Fruit fly (Drosophila melanogaster) whole organism, embryonic: ENCODE measurements around the gene gogo.
A peak's percentile ranks its signal among the peaks of the same experiment; 100 is the strongest.

Experiments used
- ATbp ChIP-seq: fragments of 200-800 bp; sonication (Bioruptor generic); optimal IDR thresholded peaks from 2 replicates; lab custom pipeline; 2017; ENCODE audit warnings: missing biosample characterization, mild to moderate bottlenecking, missing genetic modification characterization, missing genetic modification reagents
- B-H1 ChIP-seq: fragments of 200-800 bp; sonication (Bioruptor generic); IDR thresholded peaks from 3 replicates; pipeline ENCODE4 v1.3.6; 2022; ENCODE audit warnings: missing biosample characterization, missing genetic modification characterization
- C15 ChIP-seq: fragments of 200-800 bp; sonication (Bioruptor generic); IDR thresholded peaks from 3 replicates; pipeline ENCODE4 v1.3.6; 2022; ENCODE audit warnings: missing biosample characterization, missing genetic modification characterization
- CG10959 ChIP-seq: fragments of 200-800 bp; sonication (Bioruptor generic); IDR thresholded peaks from 2 replicates; pipeline ENCODE4 v1.3.6; 2022; ENCODE audit warnings: missing biosample characterization, missing genetic modification characterization
- CG11723 ChIP-seq: fragments of 200-800 bp; sonication (Bioruptor generic); optimal IDR thresholded peaks from 2 replicates; lab custom pipeline; 2017; ENCODE audit warnings: missing biosample characterization, mild to moderate bottlenecking, missing genetic modification characterization
- CG12659 ChIP-seq: fragments of 200-800 bp; sonication (Bioruptor generic); optimal IDR thresholded peaks from 3 replicates; lab custom pipeline; 2017; ENCODE audit warnings: mild to moderate bottlenecking, missing biosample characterization, missing genetic modification reagents, missing genetic modification characterization
- CG12744 ChIP-seq: fragments of 200-800 bp; sonication (Bioruptor generic); optimal IDR thresholded peaks from 2 replicates; lab custom pipeline; 2016; ENCODE audit warnings: missing biosample characterization, missing genetic modification characterization
- CG13424 ChIP-seq: fragments of 200-800 bp; sonication (Bioruptor generic); optimal IDR thresholded peaks from 2 replicates; lab custom pipeline; 2019; ENCODE audit warnings: missing biosample characterization, mild to moderate bottlenecking, missing genetic modification characterization, moderate library complexity
- CG15601 ChIP-seq: fragments of 200-800 bp; sonication (Bioruptor generic); optimal IDR thresholded peaks from 3 replicates; lab custom pipeline; 2019; ENCODE audit warnings: missing biosample characterization, mild to moderate bottlenecking, missing genetic modification characterization, moderate library complexity
- CG1603 ChIP-seq: fragments of 200-800 bp; sonication (Bioruptor generic); optimal IDR thresholded peaks from 2 replicates; lab custom pipeline; 2019; ENCODE audit warnings: missing biosample characterization, mild to moderate bottlenecking, missing genetic modification characterization, moderate library complexity
- CG31224 ChIP-seq: fragments of 200-800 bp; sonication (Bioruptor generic); IDR thresholded peaks from 2 replicates; pipeline ENCODE4 v1.3.6; 2022; ENCODE audit warnings: missing biosample characterization, missing genetic modification characterization
- CG3407 ChIP-seq: fragments of 200-800 bp; sonication (Bioruptor generic); optimal IDR thresholded peaks from 2 replicates; lab custom pipeline; 2018; ENCODE audit warnings: missing biosample characterization, mild to moderate bottlenecking, missing genetic modification characterization
- CG34376 ChIP-seq: fragments of 200-800 bp; sonication (Bioruptor generic); optimal IDR thresholded peaks from 2 replicates; lab custom pipeline; 2018; ENCODE audit warnings: missing biosample characterization, mild to moderate bottlenecking, missing genetic modification characterization
- CG6654 ChIP-seq: fragments of 200-800 bp; sonication (Bioruptor generic); optimal IDR thresholded peaks from 2 replicates; lab custom pipeline; 2017; ENCODE audit warnings: missing biosample characterization, mild to moderate bottlenecking, missing genetic modification characterization
- CG7556 ChIP-seq: fragments of 200-800 bp; sonication (Bioruptor generic); optimal IDR thresholded peaks from 2 replicates; lab custom pipeline; 2017; ENCODE audit warnings: missing biosample characterization, mild to moderate bottlenecking, missing genetic modification characterization
- CG7745 ChIP-seq: fragments of 200-800 bp; sonication (Bioruptor generic); optimal IDR thresholded peaks from 2 replicates; lab custom pipeline; 2018; ENCODE audit warnings: missing biosample characterization, mild to moderate bottlenecking, missing genetic modification characterization, moderate library complexity
- CG7928 ChIP-seq: fragments of 200-800 bp; sonication (Bioruptor generic); optimal IDR thresholded peaks from 2 replicates; lab custom pipeline; 2017; ENCODE audit warnings: missing biosample characterization, mild to moderate bottlenecking, missing genetic modification characterization
- CG8388 ChIP-seq: fragments of 200-800 bp; sonication (Bioruptor generic); optimal IDR thresholded peaks from 2 replicates; lab custom pipeline; 2019; ENCODE audit warnings: missing biosample characterization, mild to moderate bottlenecking, missing genetic modification characterization, moderate library complexity
- CG8478 ChIP-seq: fragments of >200 bp; optimal IDR thresholded peaks from 2 replicates; lab custom pipeline; 2018
- Eip74EF ChIP-seq, 2 experiments: fragments of 200-800 bp in 1 of 2; fragments of >200 bp in 1 of 2; sonication (Bioruptor generic) in 1 of 2; optimal IDR thresholded peaks; 2 replicates each; lab custom pipeline; 2017 to 2019; ENCODE audit warnings: missing biosample characterization in 2 of 2, missing genetic modification characterization in 2 of 2, mild to moderate bottlenecking in 1 of 2, moderate library complexity in 1 of 2
- Elba2 ChIP-seq: fragments of 200-800 bp; sonication (Bioruptor generic); optimal IDR thresholded peaks from 3 replicates; lab custom pipeline; 2016; ENCODE audit warnings: missing biosample characterization, missing genetic modification characterization
- Ets97D ChIP-seq: fragments of 200-800 bp; sonication (Bioruptor generic); optimal IDR thresholded peaks from 3 replicates; lab custom pipeline; 2016; ENCODE audit warnings: missing biosample characterization, missing genetic modification characterization
- GATAe ChIP-seq: fragments of 200-800 bp; sonication (Bioruptor generic); conservative IDR thresholded peaks from 2 replicates; pipeline ENCODE4 v1.3.6; 2022; ENCODE audit warnings: missing biosample characterization, missing genetic modification characterization
- H15 ChIP-seq: fragments of 200-800 bp; sonication (Bioruptor generic); IDR thresholded peaks from 3 replicates; pipeline ENCODE4 v1.3.6; 2022; ENCODE audit warnings: missing biosample characterization, missing genetic modification characterization
- HHEX ChIP-seq: fragments of 200-800 bp; sonication (Bioruptor generic); optimal IDR thresholded peaks from 3 replicates; lab custom pipeline; 2017; ENCODE audit warnings: missing biosample characterization, mild to moderate bottlenecking, missing genetic modification characterization, missing genetic modification reagents
- HmgD ChIP-seq: fragments of 200-800 bp; sonication (Bioruptor generic); optimal IDR thresholded peaks from 3 replicates; lab custom pipeline; 2016; ENCODE audit warnings: missing biosample characterization, missing genetic modification characterization
- Lpt ChIP-seq: fragments of >200 bp; optimal IDR thresholded peaks from 2 replicates; lab custom pipeline; 2018; ENCODE audit warnings: missing biosample characterization, missing genetic modification characterization
- Myb ChIP-seq: fragments of 200-800 bp; sonication (Bioruptor generic); optimal IDR thresholded peaks from 2 replicates; lab custom pipeline; 2016; ENCODE audit warnings: missing biosample characterization, missing genetic modification characterization
- Ssrp ChIP-seq: fragments of 200-800 bp; sonication (Bioruptor generic); optimal IDR thresholded peaks from 2 replicates; lab custom pipeline; 2018; ENCODE audit warnings: missing biosample characterization, mild to moderate bottlenecking, missing genetic modification characterization, moderate library complexity
- Trl ChIP-seq, 3 experiments: fragments of >200 bp in 2 of 3; fragments of 200-800 bp in 1 of 3; sonication (Bioruptor generic) in 1 of 3; optimal IDR thresholded peaks; 2 replicates in 1 of 3; 3 replicates in 2 of 3; lab custom pipeline; 2016 to 2017; ENCODE audit warnings: missing biosample characterization in 1 of 3, missing genetic modification characterization in 1 of 3
- croc ChIP-seq: fragments of 200-800 bp; sonication (Bioruptor generic); conservative IDR thresholded peaks from 3 replicates; pipeline ENCODE4 v1.3.6; 2022; ENCODE audit warnings: missing biosample characterization, missing genetic modification characterization
- crol ChIP-seq: fragments of 200-800 bp; sonication (Bioruptor generic); IDR thresholded peaks from 2 replicates; pipeline ENCODE4 v1.3.6; 2022; ENCODE audit warnings: missing biosample characterization, missing genetic modification characterization
- cwo ChIP-seq: fragments of 200-800 bp; sonication (Bioruptor generic); optimal IDR thresholded peaks from 3 replicates; lab custom pipeline; 2017; ENCODE audit warnings: missing biosample characterization, missing genetic modification characterization, mild to moderate bottlenecking, moderate library complexity, missing genetic modification reagents
- esg ChIP-seq: fragments of 200-800 bp; sonication (Bioruptor generic); conservative IDR thresholded peaks from 2 replicates; pipeline ENCODE4 v1.3.6; 2022; ENCODE audit warnings: missing biosample characterization, missing genetic modification characterization
- insv ChIP-seq, 2 experiments: fragments of 200-800 bp; sonication (Bioruptor generic); optimal IDR thresholded peaks; 3 replicates each; lab custom pipeline; 2016 to 2018; ENCODE audit warnings: missing biosample characterization in 2 of 2, missing genetic modification characterization in 2 of 2
- jumu ChIP-seq: fragments of 200-800 bp; sonication (Bioruptor generic); optimal IDR thresholded peaks from 3 replicates; lab custom pipeline; 2016; ENCODE audit warnings: missing biosample characterization, missing genetic modification characterization
- lbe ChIP-seq: fragments of 200-800 bp; sonication (Bioruptor generic); optimal IDR thresholded peaks from 2 replicates; lab custom pipeline; 2016; ENCODE audit warnings: missing biosample characterization, mild to moderate bottlenecking, missing genetic modification characterization
- lov ChIP-seq, 2 experiments: fragments of 200-800 bp in 1 of 2; fragments of >200 bp in 1 of 2; sonication (Bioruptor generic) in 1 of 2; IDR thresholded peaks in 1 of 2; optimal IDR thresholded peaks in 1 of 2; 2 replicates in 1 of 2; 3 replicates in 1 of 2; pipeline versions ENCODE4 v1.3.6 to Lab custom; 2017 to 2022; ENCODE audit warnings: missing biosample characterization in 1 of 2, missing genetic modification characterization in 1 of 2
- luna ChIP-seq: fragments of 200-800 bp; sonication (Bioruptor generic); optimal IDR thresholded peaks from 2 replicates; lab custom pipeline; 2016; ENCODE audit warnings: missing biosample characterization, missing genetic modification characterization
- nau ChIP-seq: fragments of 200-800 bp; sonication (Bioruptor generic); optimal IDR thresholded peaks from 3 replicates; lab custom pipeline; 2017; ENCODE audit warnings: missing biosample characterization, mild to moderate bottlenecking, missing genetic modification characterization, missing genetic modification reagents
- nerfin-2 ChIP-seq: fragments of 200-800 bp; sonication (Bioruptor generic); IDR thresholded peaks from 2 replicates; pipeline ENCODE4 v1.3.6; 2022; ENCODE audit warnings: missing biosample characterization, missing genetic modification characterization; ENCODE audit not compliant: partially characterized antibody
- pzg ChIP-seq: fragments of 200-800 bp; sonication (Bioruptor generic); optimal IDR thresholded peaks from 3 replicates; lab custom pipeline; 2018; ENCODE audit warnings: missing biosample characterization, mild to moderate bottlenecking, missing genetic modification characterization, moderate library complexity
- ranshi ChIP-seq: fragments of 200-800 bp; sonication (Bioruptor generic); IDR thresholded peaks from 2 replicates; pipeline ENCODE4 v1.3.6; 2022; ENCODE audit warnings: missing biosample characterization, missing genetic modification characterization
- salm ChIP-seq: fragments of 200-800 bp; sonication (Bioruptor generic); optimal IDR thresholded peaks from 2 replicates; lab custom pipeline; 2018; ENCODE audit warnings: missing biosample characterization, mild to moderate bottlenecking, missing genetic modification characterization
- sisA ChIP-seq: fragments of 200-800 bp; sonication (Bioruptor generic); IDR thresholded peaks from 2 replicates; pipeline ENCODE4 v1.3.6; 2022; ENCODE audit warnings: missing biosample characterization, missing genetic modification characterization
- sr ChIP-seq: fragments of 200-800 bp; sonication (Bioruptor generic); IDR thresholded peaks from 3 replicates; pipeline ENCODE4 v1.3.6; 2022; ENCODE audit warnings: missing biosample characterization, missing genetic modification characterization
- trem ChIP-seq: fragments of 200-800 bp; optimal IDR thresholded peaks from 3 replicates; lab custom pipeline; 2019; ENCODE audit warnings: missing biosample characterization, mild to moderate bottlenecking, missing genetic modification characterization, moderate library complexity

gogo gene

DNA sequence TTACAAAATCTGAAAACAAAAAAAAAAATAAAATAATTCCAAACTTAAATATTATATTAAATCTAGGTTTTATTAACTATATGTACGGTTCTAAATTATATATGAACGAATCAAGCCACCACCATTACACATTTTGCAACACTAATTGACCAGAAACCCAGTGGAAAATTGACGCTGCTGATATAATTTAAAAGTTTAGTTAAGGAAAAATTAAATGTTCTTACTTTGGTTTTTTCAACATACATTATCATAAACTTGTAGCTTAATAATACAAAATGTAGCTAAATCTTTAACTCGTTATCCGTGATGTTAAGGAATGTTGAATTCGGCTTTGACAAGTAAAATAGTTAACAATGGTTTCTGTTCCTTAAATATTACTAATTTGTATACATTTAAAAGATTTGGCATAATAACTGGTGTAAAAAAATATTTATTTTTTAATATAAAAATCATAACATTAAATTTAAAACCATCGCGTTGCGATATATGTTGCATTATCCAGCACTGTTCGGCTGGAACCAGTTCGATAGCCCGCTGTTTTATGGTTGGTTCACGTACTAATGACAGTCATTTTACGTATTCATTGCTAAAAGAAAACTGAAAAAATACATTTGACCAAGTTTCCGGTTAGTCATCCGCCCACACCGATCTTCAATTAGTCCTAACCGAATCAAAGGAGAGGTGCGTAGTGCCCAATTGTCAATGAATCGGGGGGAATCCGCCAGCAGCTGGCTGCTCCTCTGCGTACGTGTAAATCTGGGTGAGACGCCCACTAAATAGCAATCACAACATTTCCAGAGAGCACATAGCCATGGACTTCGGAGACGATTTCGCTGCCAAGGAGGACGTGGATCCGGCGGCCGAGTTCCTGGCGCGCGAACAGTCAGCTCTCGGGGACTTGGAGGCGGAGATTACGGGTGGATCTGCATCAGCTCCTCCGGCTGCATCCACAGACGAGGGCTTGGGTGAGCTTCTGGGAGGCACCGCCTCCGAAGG lies 52.6 kb downstream of the gogo start:
- TF ChIP-seq Ets97D (GFP tag; lab: Kevin White, UChicago) (peak; percentile 5), H15 (GFP tag; lab: Robert Waterston, UW) (peak; percentile 10; the same call in 1 of the 3 replicates), ranshi (GFP tag; lab: Robert Waterston, UW) (peak; percentile 40; the same call in 1 of the 2 replicates), HmgD (GFP tag; lab: Kevin White, UChicago) (no peak), cwo (peak; percentile 47), CG6654 (GFP tag; lab: Kevin White, UChicago) (no peak), CG15601 (peak; percentile 53), HHEX (GFP tag; lab: Kevin White, UChicago) (peak; percentile 2), GATAe (GFP tag; lab: Robert Waterston, UW) (peak; percentile 30), jumu (no peak), nau (GFP tag; lab: Kevin White, UChicago) (no peak), crol (GFP tag; lab: Robert Waterston, UW) (no peak), CG10959 (GFP tag; lab: Robert Waterston, UW) (no peak), CG34376 (GFP tag; lab: Kevin White, UChicago) (no peak), CG31224 (GFP tag; lab: Robert Waterston, UW) (peak; percentile 34), trem (tag; lab: Kevin White, UChicago) (peak; percentile 10), luna (GFP tag; lab: Kevin White, UChicago) (no peak), ATbp (no peak), CG12744 (no peak), salm (tag; lab: Kevin White, UChicago) (no peak), Myb (GFP tag; lab: Kevin White, UChicago) (no peak), sisA (GFP tag; lab: Robert Waterston, UW) (0 out of 2 replicates have a peak, but pooled peaks have one; percentile 34), croc (GFP tag; lab: Robert Waterston, UW) (no peak), nerfin-2 (GFP tag; lab: Robert Waterston, UW) (peak; percentile 43), CG12659 (GFP tag; lab: Kevin White, UChicago) (peak; percentile 72), CG8388 (GFP tag; lab: Kevin White, UChicago) (peak; percentile 30), insv (GFP tag; optimal IDR thresholded peaks at IDR 0.05; lab: Kevin White, UChicago) (peak in 1 of 2 experiments; percentile 23), lov (optimal IDR thresholded peaks at IDR 0.05; lab: Kevin White, UChicago) (no peak), lov (GFP tag; IDR thresholded peaks at IDR 0.05; lab: Robert Waterston, UW) (0 out of 3 replicates have a peak, but pooled peaks have one; percentile 42), lbe (GFP tag; lab: Kevin White, UChicago) (peak; percentile 37), CG13424 (peak; percentile 75), CG7928 (GFP tag; lab: Kevin White, UChicago) (peak; percentile 21), CG7745 (tag; lab: Kevin White, UChicago) (no peak), CG1603 (tag; lab: Kevin White, UChicago) (peak; percentile 6), CG11723 (GFP tag; lab: Kevin White, UChicago) (peak; percentile 6), CG8478 (lab: Kevin White, UChicago) (no peak), CG7556 (GFP tag; lab: Kevin White, UChicago) (peak; percentile 64), Trl (optimal IDR thresholded peaks at IDR 0.05; lab: Kevin White, UChicago) (no peak), Trl (GFP tag; optimal IDR thresholded peaks at IDR 0.05; lab: Kevin White, UChicago) (no peak), Elba2 (GFP tag; lab: Kevin White, UChicago) (no peak), sr (GFP tag; lab: Robert Waterston, UW) (peak; percentile 29; the same call in 1 of the 3 replicates), Ssrp (tag; lab: Kevin White, UChicago) (peak; percentile 60), B-H1 (GFP tag; lab: Robert Waterston, UW) (no peak; the same call in 1 of the 3 replicates), pzg (peak; percentile 52), Lpt (GFP tag; lab: Kevin White, UChicago) (no peak), C15 (GFP tag; lab: Robert Waterston, UW) (no peak), Eip74EF (GFP tag; optimal IDR thresholded peaks at IDR 0.05; lab: Kevin White, UChicago) (peak in 1 of 2 experiments; percentile 0), esg (GFP tag; lab: Robert Waterston, UW) (peak; percentile 25; the same call in 1 of the 2 replicates), CG3407 (GFP tag; lab: Kevin White, UChicago) (no peak)
